Fruit fly (Drosophila melanogaster) whole organism, embryonic: ENCODE measurements around the gene CG31861.
A peak's percentile ranks its signal among the peaks of the same experiment; 100 is the strongest.

Source experiments
- Asciz ChIP-seq: fragments of 200-800 bp; sonication (Bioruptor generic); optimal IDR thresholded peaks from 2 replicates; lab custom pipeline; 2017; ENCODE audit warnings: missing biosample characterization, mild to moderate bottlenecking, missing genetic modification characterization, missing genetic modification reagents
- Blimp-1 ChIP-seq: fragments of 200-800 bp; sonication (Bioruptor generic); optimal IDR thresholded peaks from 3 replicates; lab custom pipeline; 2018; ENCODE audit warnings: missing biosample characterization, missing genetic modification characterization, mild to moderate bottlenecking, moderate library complexity, missing genetic modification reagents
- CG12744 ChIP-seq: fragments of 200-800 bp; sonication (Bioruptor generic); optimal IDR thresholded peaks from 2 replicates; lab custom pipeline; 2016; ENCODE audit warnings: missing biosample characterization, missing genetic modification characterization
- CG13287 ChIP-seq: fragments of 200-800 bp; sonication (Bioruptor generic); IDR thresholded peaks from 2 replicates; pipeline ENCODE4 v1.3.6; 2022; ENCODE audit warnings: missing biosample characterization, missing genetic modification characterization; ENCODE audit not compliant: partially characterized antibody
- CG13296 ChIP-seq: fragments of 200-800 bp; sonication (Bioruptor generic); optimal IDR thresholded peaks from 3 replicates; lab custom pipeline; 2018; ENCODE audit warnings: missing biosample characterization, mild to moderate bottlenecking, missing genetic modification characterization
- CG15601 ChIP-seq: fragments of 200-800 bp; sonication (Bioruptor generic); optimal IDR thresholded peaks from 3 replicates; lab custom pipeline; 2019; ENCODE audit warnings: missing biosample characterization, mild to moderate bottlenecking, missing genetic modification characterization, moderate library complexity
- CG15696 ChIP-seq: fragments of 200-800 bp; sonication (Bioruptor generic); optimal IDR thresholded peaks from 2 replicates; lab custom pipeline; 2019; ENCODE audit warnings: missing biosample characterization, mild to moderate bottlenecking, missing genetic modification characterization, moderate library complexity
- CG31441 ChIP-seq: fragments of 200-800 bp; sonication (Bioruptor generic); IDR thresholded peaks from 2 replicates; pipeline ENCODE4 v1.3.6; 2022; ENCODE audit warnings: missing biosample characterization, missing genetic modification characterization
- CG3163 ChIP-seq: fragments of 200-800 bp; sonication (Bioruptor generic); optimal IDR thresholded peaks from 3 replicates; lab custom pipeline; 2016; ENCODE audit warnings: missing biosample characterization, missing genetic modification characterization
- CG32532 ChIP-seq: fragments of 200-800 bp; sonication (Bioruptor generic); IDR thresholded peaks from 2 replicates; pipeline ENCODE4 v1.3.6; 2022; ENCODE audit warnings: missing biosample characterization, missing genetic modification characterization
- CG4404 ChIP-seq: fragments of 200-800 bp; sonication (Bioruptor generic); IDR thresholded peaks from 2 replicates; pipeline ENCODE4 v1.3.6; 2022; ENCODE audit warnings: missing biosample characterization, missing genetic modification characterization
- CG8290 ChIP-seq, 3 experiments: fragments of 200-800 bp; sonication (Bioruptor generic); optimal IDR thresholded peaks; 2 replicates each; lab custom pipeline; 2016 to 2019; ENCODE audit warnings: missing biosample characterization in 3 of 3, missing genetic modification characterization in 3 of 3, mild to moderate bottlenecking in 2 of 3, moderate library complexity in 1 of 3
- CkIIα-i1 ChIP-seq: fragments of 200-800 bp; sonication (Bioruptor generic); IDR thresholded peaks from 2 replicates; pipeline ENCODE4 v1.3.6; 2022; ENCODE audit warnings: missing biosample characterization, missing genetic modification characterization
- D ChIP-seq, 2 experiments: fragments of 200-800 bp in 1 of 2; fragments of >200 bp in 1 of 2; sonication (Bioruptor generic) in 1 of 2; optimal IDR thresholded peaks; 2 replicates in 1 of 2; 3 replicates in 1 of 2; lab custom pipeline; 2017; ENCODE audit warnings: mild to moderate bottlenecking in 1 of 2, missing biosample characterization in 1 of 2, missing genetic modification characterization in 1 of 2, missing genetic modification reagents in 1 of 2
- Deaf1 ChIP-seq: fragments of 200-800 bp; optimal IDR thresholded peaks from 3 replicates; lab custom pipeline; 2019; ENCODE audit warnings: missing biosample characterization, mild to moderate bottlenecking, missing genetic modification characterization, moderate library complexity
- Dll ChIP-seq: fragments of 200-800 bp; sonication (Bioruptor generic); IDR thresholded peaks from 4 replicates; pipeline ENCODE4 v1.3.6; 2022; ENCODE audit warnings: missing biosample characterization, missing genetic modification characterization; ENCODE audit not compliant: partially characterized antibody
- H15 ChIP-seq: fragments of 200-800 bp; sonication (Bioruptor generic); IDR thresholded peaks from 3 replicates; pipeline ENCODE4 v1.3.6; 2022; ENCODE audit warnings: missing biosample characterization, missing genetic modification characterization
- MESR4 ChIP-seq: fragments of 200-800 bp; sonication (Bioruptor generic); optimal IDR thresholded peaks from 2 replicates; lab custom pipeline; 2018; ENCODE audit warnings: missing biosample characterization, mild to moderate bottlenecking, missing genetic modification characterization, moderate library complexity
- MTF-1 ChIP-seq: fragments of 200-800 bp; sonication (Bioruptor generic); optimal IDR thresholded peaks from 2 replicates; lab custom pipeline; 2018; ENCODE audit warnings: missing biosample characterization, mild to moderate bottlenecking, missing genetic modification characterization, borderline replicate concordance
- Mes4 ChIP-seq: fragments of 200-800 bp; sonication (Bioruptor generic); optimal IDR thresholded peaks from 2 replicates; lab custom pipeline; 2016; ENCODE audit warnings: missing biosample characterization, missing genetic modification characterization
- Nf-YB ChIP-seq: fragments of 200-800 bp; sonication (Bioruptor generic); optimal IDR thresholded peaks from 3 replicates; lab custom pipeline; 2019; ENCODE audit warnings: missing biosample characterization, mild to moderate bottlenecking, missing genetic modification characterization, moderate library complexity
- Trl ChIP-seq, 3 experiments: fragments of >200 bp in 2 of 3; fragments of 200-800 bp in 1 of 3; sonication (Bioruptor generic) in 1 of 3; optimal IDR thresholded peaks; 2 replicates in 1 of 3; 3 replicates in 2 of 3; lab custom pipeline; 2016 to 2017; ENCODE audit warnings: missing biosample characterization in 1 of 3, missing genetic modification characterization in 1 of 3
- Xrp1 ChIP-seq: fragments of 200-800 bp; sonication (Bioruptor generic); IDR thresholded peaks from 2 replicates; pipeline ENCODE4 v1.3.6; 2022; ENCODE audit warnings: missing biosample characterization, missing genetic modification characterization
- ara ChIP-seq: fragments of 200-800 bp; sonication (Bioruptor generic); IDR thresholded peaks from 2 replicates; pipeline ENCODE4 v1.3.6; 2022; ENCODE audit warnings: missing biosample characterization, missing genetic modification characterization
- bcd ChIP-seq: fragments of 200-800 bp; sonication (Bioruptor generic); optimal IDR thresholded peaks from 2 replicates; lab custom pipeline; 2017; ENCODE audit warnings: missing biosample characterization, mild to moderate bottlenecking, missing genetic modification characterization
- ci ChIP-seq: fragments of 200-800 bp; sonication (Bioruptor generic); IDR thresholded peaks from 3 replicates; pipeline ENCODE4 v1.3.6; 2022; ENCODE audit warnings: missing biosample characterization, missing genetic modification characterization
- crp ChIP-seq, 2 experiments: fragments of 200-800 bp; sonication (Bioruptor generic); optimal IDR thresholded peaks; 2 replicates in 1 of 2; 3 replicates in 1 of 2; lab custom pipeline; 2017; ENCODE audit warnings: missing biosample characterization in 2 of 2, missing genetic modification characterization in 2 of 2, mild to moderate bottlenecking in 1 of 2, moderate library complexity in 1 of 2
- dati ChIP-seq: fragments of 200-800 bp; sonication (Bioruptor generic); IDR thresholded peaks from 2 replicates; pipeline ENCODE4 v1.3.6; 2022; ENCODE audit warnings: missing biosample characterization, missing genetic modification characterization
- fd64A ChIP-seq: fragments of 200-800 bp; sonication (Bioruptor generic); optimal IDR thresholded peaks from 3 replicates; lab custom pipeline; 2018; ENCODE audit warnings: missing biosample characterization, mild to moderate bottlenecking, missing genetic modification characterization
- fu2 ChIP-seq: fragments of 200-800 bp; sonication (Bioruptor generic); optimal IDR thresholded peaks from 2 replicates; lab custom pipeline; 2016; ENCODE audit warnings: missing biosample characterization, missing genetic modification characterization
- insv ChIP-seq, 2 experiments: fragments of 200-800 bp; sonication (Bioruptor generic); optimal IDR thresholded peaks; 3 replicates each; lab custom pipeline; 2016 to 2018; ENCODE audit warnings: missing biosample characterization in 2 of 2, missing genetic modification characterization in 2 of 2
- lab ChIP-seq: fragments of 200-800 bp; sonication (Bioruptor generic); optimal IDR thresholded peaks from 3 replicates; lab custom pipeline; 2017; ENCODE audit warnings: missing biosample characterization, missing genetic modification characterization, mild to moderate bottlenecking, moderate library complexity, missing genetic modification reagents
- lmd ChIP-seq: fragments of 200-800 bp; sonication (Bioruptor generic); IDR thresholded peaks from 2 replicates; pipeline ENCODE4 v1.3.6; 2022; ENCODE audit warnings: missing biosample characterization, missing genetic modification characterization
- lov ChIP-seq, 2 experiments: fragments of 200-800 bp in 1 of 2; fragments of >200 bp in 1 of 2; sonication (Bioruptor generic) in 1 of 2; IDR thresholded peaks in 1 of 2; optimal IDR thresholded peaks in 1 of 2; 2 replicates in 1 of 2; 3 replicates in 1 of 2; pipeline versions ENCODE4 v1.3.6 to Lab custom; 2017 to 2022; ENCODE audit warnings: missing biosample characterization in 1 of 2, missing genetic modification characterization in 1 of 2
- onecut ChIP-seq: fragments of 200-800 bp; sonication (Bioruptor generic); IDR thresholded peaks from 2 replicates; pipeline ENCODE4 v1.3.6; 2022; ENCODE audit warnings: missing biosample characterization, missing genetic modification characterization
- pan ChIP-seq, 4 experiments: fragments of >200 bp in 3 of 4; fragments of 200-800 bp in 1 of 4; sonication (Bioruptor generic) in 1 of 4; optimal IDR thresholded peaks in 3 of 4; IDR thresholded peaks in 1 of 4; 2 replicates each; pipeline versions ENCODE4 v1.3.6 to Lab custom; 2017 to 2022; ENCODE audit warnings: missing biosample characterization in 2 of 4, missing genetic modification characterization in 2 of 4, mixed read lengths in 1 of 4
- prd ChIP-seq, 3 experiments: fragments of >200 bp in 2 of 3; fragments of 200-800 bp in 1 of 3; sonication (Bioruptor generic) in 1 of 3; optimal IDR thresholded peaks in 2 of 3; IDR thresholded peaks in 1 of 3; 2 replicates in 2 of 3; 3 replicates in 1 of 3; pipeline versions ENCODE4 v1.3.6 to Lab custom; 2017 to 2022; ENCODE audit warnings: missing biosample characterization in 1 of 3, missing genetic modification characterization in 1 of 3
- pzg ChIP-seq: fragments of 200-800 bp; sonication (Bioruptor generic); optimal IDR thresholded peaks from 3 replicates; lab custom pipeline; 2018; ENCODE audit warnings: missing biosample characterization, mild to moderate bottlenecking, missing genetic modification characterization, moderate library complexity
- ranshi ChIP-seq: fragments of 200-800 bp; sonication (Bioruptor generic); IDR thresholded peaks from 2 replicates; pipeline ENCODE4 v1.3.6; 2022; ENCODE audit warnings: missing biosample characterization, missing genetic modification characterization
- salm ChIP-seq: fragments of 200-800 bp; sonication (Bioruptor generic); optimal IDR thresholded peaks from 2 replicates; lab custom pipeline; 2018; ENCODE audit warnings: missing biosample characterization, mild to moderate bottlenecking, missing genetic modification characterization
- sens ChIP-seq: fragments of 200-800 bp; sonication (Bioruptor generic); peaks from one replicate; lab custom pipeline; 2016; ENCODE audit warnings: missing biosample characterization, missing genetic modification characterization
- stwl ChIP-seq: fragments of 200-800 bp; sonication (Bioruptor generic); optimal IDR thresholded peaks from 3 replicates; lab custom pipeline; 2018; ENCODE audit warnings: missing biosample characterization, mild to moderate bottlenecking, missing genetic modification characterization, moderate library complexity
- zen2 ChIP-seq: fragments of 200-800 bp; sonication (Bioruptor generic); IDR thresholded peaks from 3 replicates; pipeline ENCODE4 v1.3.6; 2022; ENCODE audit warnings: missing biosample characterization, missing genetic modification characterization; ENCODE audit not compliant: partially characterized antibody

CG31861 gene

DNA sequence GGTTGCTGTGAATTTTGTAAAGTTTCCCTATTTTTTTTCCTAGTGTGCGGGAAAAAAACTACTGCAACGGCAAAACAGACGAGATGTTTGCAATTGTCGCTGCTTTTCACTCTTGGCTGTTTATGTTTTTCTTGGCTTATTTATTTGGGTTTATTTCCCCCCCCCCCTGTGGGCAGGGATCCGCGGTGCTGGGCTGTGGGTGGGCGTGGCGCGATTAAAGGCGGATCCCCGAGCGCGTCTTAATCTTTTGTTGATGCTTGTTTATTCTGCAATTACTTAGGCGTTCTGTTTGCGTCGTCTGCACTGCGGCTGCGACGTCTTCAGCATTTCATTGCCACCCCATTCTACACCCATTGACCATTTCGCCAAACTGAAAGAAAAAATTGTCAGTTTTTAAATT lies 33.3 kb downstream of the CG31861 start:
- TF ChIP-seq lab (GFP tag; lab: Kevin White, UChicago) (no peak), ci (GFP tag; lab: Robert Waterston, UW) (0 out of 3 replicates have a peak, but pooled peaks have one; percentile 17), sens (GFP tag; lab: Kevin White, UChicago) (peak; percentile 6), onecut (GFP tag; lab: Robert Waterston, UW) (peak; percentile 17; the same call in 1 of the 2 replicates), Asciz (GFP tag; lab: Kevin White, UChicago) (peak; percentile 29), bcd (GFP tag; lab: Kevin White, UChicago) (peak; percentile 8), pan (optimal IDR thresholded peaks at IDR 0.05; lab: Kevin White, UChicago) (no peak), pan (GFP tag; optimal IDR thresholded peaks at IDR 0.05 in 1 of 2, IDR thresholded peaks at IDR 0.05 in 1 of 2) (peak in 1 of 2 experiments; percentile 28), CG32532 (GFP tag; lab: Robert Waterston, UW) (peak; percentile 8; the same call in 1 of the 2 replicates), Xrp1 (peak; percentile 72), dati (0 out of 2 replicates have a peak, but pooled peaks have one; percentile 28), H15 (0 out of 3 replicates have a peak, but pooled peaks have one; percentile 47), CG13296 (GFP tag; lab: Kevin White, UChicago) (no peak), ranshi (GFP tag; lab: Robert Waterston, UW) (no peak), prd (optimal IDR thresholded peaks at IDR 0.05; lab: Kevin White, UChicago) (no peak), prd (GFP tag; IDR thresholded peaks at IDR 0.05; lab: Robert Waterston, UW) (0 out of 3 replicates have a peak, but pooled peaks have one; percentile 12), Mes4 (GFP tag; lab: Kevin White, UChicago) (no peak), lov (optimal IDR thresholded peaks at IDR 0.05; lab: Kevin White, UChicago) (no peak), lov (GFP tag; IDR thresholded peaks at IDR 0.05; lab: Robert Waterston, UW) (0 out of 3 replicates have a peak, but pooled peaks have one; percentile 40), fd64A (peak; percentile 20), CG15696 (tag; lab: Kevin White, UChicago) (peak; percentile 30), MTF-1 (GFP tag; lab: Kevin White, UChicago) (peak; percentile 12), Blimp-1 (GFP tag; lab: Kevin White, UChicago) (peak; percentile 24), CG4404 (GFP tag; lab: Robert Waterston, UW) (0 out of 2 replicates have a peak, but pooled peaks have one; percentile 17), ara (GFP tag; lab: Robert Waterston, UW) (peak; percentile 43; the same call in 1 of the 2 replicates), lmd (no peak)
- TF ChIP-seq, all 482 proteins: peak for 18

- TF ChIP-seq insv (GFP tag; optimal IDR thresholded peaks at IDR 0.05; lab: Kevin White, UChicago) (peak in 1 of 2 experiments; percentile 57), fu2 (GFP tag; lab: Kevin White, UChicago) (no peak)
These were observed 39.4 kb downstream of the CG31861 start for dm6 chr2L:12200990-12201389.

DNA sequence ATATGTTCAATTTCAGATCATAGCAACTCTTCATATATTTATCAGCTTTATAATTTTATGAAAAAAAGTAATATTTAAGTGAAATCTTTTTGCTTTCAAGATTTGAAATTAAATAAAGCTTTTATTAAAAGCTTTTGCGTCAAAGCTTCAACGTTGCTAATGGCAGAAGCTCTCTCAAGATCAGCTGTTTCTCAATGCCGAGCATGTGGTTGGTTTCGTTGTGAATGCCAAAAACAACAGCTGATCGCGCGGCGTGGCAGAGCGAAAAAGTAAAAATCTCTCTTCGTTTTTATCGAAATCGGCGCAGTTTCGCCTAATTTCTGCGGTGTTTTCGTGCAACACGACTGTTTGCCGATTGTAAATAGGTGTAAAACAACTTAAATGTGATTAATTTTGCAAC lies 46.0 kb downstream of the CG31861 start, which contains the start of gene CG31759:
Gene CG31759 (plus strand): TSS at position 161 of the 400 bp plus-strand sequence.
- no peak for TF ChIP-seq CkIIα-i1
- TF ChIP-seq D (optimal IDR thresholded peaks at IDR 0.05; lab: Kevin White, UChicago), result no peak
- no peak for TF ChIP-seq D (GFP tag; optimal IDR thresholded peaks at IDR 0.05; lab: Kevin White, UChicago)
- TF ChIP-seq Dll (GFP tag; lab: Robert Waterston, UW), result 0 out of 4 replicates have a peak, but pooled peaks have one; percentile 27
- no peak for TF ChIP-seq salm (tag; lab: Kevin White, UChicago)
- TF ChIP-seq stwl (tag; lab: Kevin White, UChicago), result peak; percentile 5
- no peak for TF ChIP-seq CG12744 (GFP tag; lab: Kevin White, UChicago)
- TF ChIP-seq zen2 (GFP tag; lab: Robert Waterston, UW), result no peak
- peak; percentile 72 for TF ChIP-seq CG13287 (GFP tag; lab: Robert Waterston, UW)
- TF ChIP-seq CG3163 (GFP tag; lab: Kevin White, UChicago), result peak; percentile 11
- TF ChIP-seq Trl (optimal IDR thresholded peaks at IDR 0.05; lab: Kevin White, UChicago), result peak; percentile 13 to 39
- no peak for TF ChIP-seq Trl (GFP tag; optimal IDR thresholded peaks at IDR 0.05; lab: Kevin White, UChicago)
- TF ChIP-seq CG8290 (GFP tag; optimal IDR thresholded peaks at IDR 0.05; lab: Kevin White, UChicago), result no peak
- no peak for TF ChIP-seq CG8290 (tag; optimal IDR thresholded peaks at IDR 0.05; lab: Kevin White, UChicago)
- peak; percentile 3 for TF ChIP-seq pzg (GFP tag; lab: Kevin White, UChicago)
- TF ChIP-seq CG15601, result no peak
- no peak for TF ChIP-seq CG31441
- TF ChIP-seq Deaf1 (tag; lab: Kevin White, UChicago), result no peak
- no peak for TF ChIP-seq MESR4 (GFP tag; lab: Kevin White, UChicago)
- peak in 1 of 2 experiments; percentile 88 for TF ChIP-seq crp (GFP tag; optimal IDR thresholded peaks at IDR 0.05; lab: Kevin White, UChicago)
- no peak for TF ChIP-seq Nf-YB
